Fruit fly (Drosophila melanogaster): ENCODE measurements around the gene CG13760.

CG13760 gene

dm6 chrX:2588415-2589411 lies 3.2 kb upstream of the CG13760 start, which contains the start of gene egh (continued):
- TF ChIP-seq trh (GFP tag; optimal IDR thresholded peaks at IDR 0.05), result no peak
- no peak for TF ChIP-seq z (GFP tag; IDR thresholded peaks at IDR 0.05)
- TF ChIP-seq CHES-1-like (GFP tag; optimal IDR thresholded peaks at IDR 0.05), result peak; percentile 14
- TF ChIP-seq CG15696 (tag; optimal IDR thresholded peaks at IDR 0.05), result no peak
- TF ChIP-seq CG17829 (tag; optimal IDR thresholded peaks at IDR 0.05), result peak; percentile 5
- TF ChIP-seq phol (tag; optimal IDR thresholded peaks at IDR 0.05), result peak; percentile 6
- TF ChIP-seq Atf6 (GFP tag; IDR thresholded peaks at IDR 0.05), result peak; percentile 42; the same call in 1 of the 2 replicates
- TF ChIP-seq E2f2 (GFP tag; IDR thresholded peaks at IDR 0.05), result peak; percentile 95
- TF ChIP-seq C15 (GFP tag; IDR thresholded peaks at IDR 0.05), result no peak
- TF ChIP-seq crc (GFP tag; optimal IDR thresholded peaks at IDR 0.05), result no peak
- TF ChIP-seq Neu2 (GFP tag; optimal IDR thresholded peaks at IDR 0.05; ENCODE audit: borderline replicate concordance), result no peak
- TF ChIP-seq CG1603 (tag; optimal IDR thresholded peaks at IDR 0.05), result peak; percentile 63
- TF ChIP-seq ato (GFP tag; IDR thresholded peaks at IDR 0.05; ENCODE audit: partially characterized antibody), result 0 out of 2 replicates have a peak, but pooled peaks have one; percentile 14
- peak; percentile 13 for TF ChIP-seq nmo (GFP tag; optimal IDR thresholded peaks at IDR 0.05)
- no peak for TF ChIP-seq CG4424 (GFP tag; optimal IDR thresholded peaks at IDR 0.05)
- TF ChIP-seq Atf-2 (GFP tag; optimal IDR thresholded peaks at IDR 0.05), result no peak
- TF ChIP-seq CG5180 (GFP tag; optimal IDR thresholded peaks at IDR 0.05), result no peak
- TF ChIP-seq CTCF (GFP tag; optimal IDR thresholded peaks at IDR 0.05), result no peak
- no peak for TF ChIP-seq exex (tag; optimal IDR thresholded peaks at IDR 0.05)
- no peak for TF ChIP-seq nau (GFP tag; optimal IDR thresholded peaks at IDR 0.05)
- no peak for TF ChIP-seq CG31441 (GFP tag; IDR thresholded peaks at IDR 0.05)
- no peak for TF ChIP-seq jing (GFP tag; optimal IDR thresholded peaks at IDR 0.05)
- no peak for TF ChIP-seq CG2712 (tag; optimal IDR thresholded peaks at IDR 0.05)
- TF ChIP-seq CG10366 (GFP tag; IDR thresholded peaks at IDR 0.05), result peak; percentile 59
- TF ChIP-seq gsb (GFP tag; IDR thresholded peaks at IDR 0.05), result no peak
- TF ChIP-seq CG4707 (GFP tag; optimal IDR thresholded peaks at IDR 0.05), result no peak
- no peak for TF ChIP-seq sc (optimal IDR thresholded peaks at IDR 0.05)
- no peak for TF ChIP-seq sc (GFP tag; optimal IDR thresholded peaks at IDR 0.05)
- no peak for TF ChIP-seq BtbVII (GFP tag; optimal IDR thresholded peaks at IDR 0.05)
- peak; percentile 28; the same call in 1 of the 2 replicates for TF ChIP-seq al (GFP tag; IDR thresholded peaks at IDR 0.05)
- peak; percentile 27 for TF ChIP-seq disco-r (GFP tag; optimal IDR thresholded peaks at IDR 0.05)
- TF ChIP-seq sim (GFP tag; IDR thresholded peaks at IDR 0.05), result no peak
- TF ChIP-seq CG16815 (GFP tag; optimal IDR thresholded peaks at IDR 0.05), result no peak
- TF ChIP-seq CkIIα-i1 (GFP tag; IDR thresholded peaks at IDR 0.05), result no peak
- TF ChIP-seq H2.0 (GFP tag; IDR thresholded peaks at IDR 0.05), result 0 out of 2 replicates have a peak, but pooled peaks have one; percentile 12
- peak; percentile 23; the same call in 1 of the 2 replicates for TF ChIP-seq Scr (GFP tag; IDR thresholded peaks at IDR 0.05; ENCODE audit: partially characterized antibody)
- no peak for TF ChIP-seq ERR (GFP tag; optimal IDR thresholded peaks at IDR 0.05)
- TF ChIP-seq psq (GFP tag; optimal IDR thresholded peaks at IDR 0.05), result no peak
- TF ChIP-seq Hr51 (GFP tag; optimal IDR thresholded peaks at IDR 0.05), result no peak
- no peak for TF ChIP-seq aop (GFP tag; IDR thresholded peaks at IDR 0.05)
- TF ChIP-seq abd-A (tag; optimal IDR thresholded peaks at IDR 0.05), result no peak
- peak; percentile 38; the same call in 1 of the 2 replicates for TF ChIP-seq HLH3B (GFP tag; IDR thresholded peaks at IDR 0.05)
- TF ChIP-seq oc (tag; optimal IDR thresholded peaks at IDR 0.05), result no peak
- no peak for TF ChIP-seq CG7839 (tag; optimal IDR thresholded peaks at IDR 0.05)
- TF ChIP-seq vnd (GFP tag; IDR thresholded peaks at IDR 0.05; ENCODE audit: partially characterized antibody), result no peak
- TF ChIP-seq TFAM (GFP tag; optimal IDR thresholded peaks at IDR 0.05), result no peak
- TF ChIP-seq Nf-YB (GFP tag; optimal IDR thresholded peaks at IDR 0.05), result peak; percentile 10
- no peak for TF ChIP-seq CG17612 (GFP tag; IDR thresholded peaks at IDR 0.05)
- no peak for TF ChIP-seq fu2 (GFP tag; optimal IDR thresholded peaks at IDR 0.05)

Measured in whole organism, embryonic.